Fruit fly (Drosophila melanogaster): ENCODE results near the gene SNCF.

Gene SNCF

dm6 chr3L:13400872-13401418, 22.6 kb downstream of the SNCF start, which contains the start of gene sens (continued):
- TF ChIP-seq Ets96B (tag; optimal IDR thresholded peaks at IDR 0.05) (no peak), fkh (GFP tag; optimal IDR thresholded peaks at IDR 0.05) (peak; percentile 16), Lpt (GFP tag; optimal IDR thresholded peaks at IDR 0.05) (no peak), CG8319 (GFP tag; optimal IDR thresholded peaks at IDR 0.05) (no peak), CG6854 (GFP tag; optimal IDR thresholded peaks at IDR 0.05) (peak; percentile 23), CG8119 (GFP tag; IDR thresholded peaks at IDR 0.05) (no peak), eg (GFP tag; IDR thresholded peaks at IDR 0.05) (no peak), spab (GFP tag; optimal IDR thresholded peaks at IDR 0.05) (no peak), dac (GFP tag; optimal IDR thresholded peaks at IDR 0.05) (no peak), acj6 (GFP tag; optimal IDR thresholded peaks at IDR 0.05) (no peak), Smox (GFP tag; optimal IDR thresholded peaks at IDR 0.05) (no peak), Ets21C (GFP tag; optimal IDR thresholded peaks at IDR 0.05) (no peak), CG1621 (tag; optimal IDR thresholded peaks at IDR 0.05) (no peak), Met (GFP tag; optimal IDR thresholded peaks at IDR 0.05) (no peak)

- TF ChIP-seq fd59A (GFP tag; optimal IDR thresholded peaks at IDR 0.05) (no peak), acj6 (GFP tag; optimal IDR thresholded peaks at IDR 0.05) (no peak), dsx (GFP tag; optimal IDR thresholded peaks at IDR 0.05; ENCODE audit: poor library complexity, severe bottlenecking) (no peak), CG16779 (tag; optimal IDR thresholded peaks at IDR 0.05) (no peak), Smox (GFP tag; optimal IDR thresholded peaks at IDR 0.05) (no peak), Met (GFP tag; optimal IDR thresholded peaks at IDR 0.05) (peak; percentile 8), Lpt (GFP tag; optimal IDR thresholded peaks at IDR 0.05) (no peak), spab (GFP tag; optimal IDR thresholded peaks at IDR 0.05) (no peak), CG10631 (GFP tag; optimal IDR thresholded peaks at IDR 0.05) (peak; percentile 5), CG6276 (GFP tag; optimal IDR thresholded peaks at IDR 0.05) (no peak), svp (GFP tag) (peak; percentile 21), CG6163 (GFP tag; IDR thresholded peaks at IDR 0.05) (no peak), fkh (GFP tag; optimal IDR thresholded peaks at IDR 0.05) (no peak), CG3919 (GFP tag; optimal IDR thresholded peaks at IDR 0.05) (peak; percentile 8), CG6854 (GFP tag; optimal IDR thresholded peaks at IDR 0.05) (no peak), CG10669 (GFP tag; optimal IDR thresholded peaks at IDR 0.05) (no peak), vri (GFP tag; optimal IDR thresholded peaks at IDR 0.05) (no peak), Ets21C (GFP tag; optimal IDR thresholded peaks at IDR 0.05) (no peak), Hr38 (GFP tag; optimal IDR thresholded peaks at IDR 0.05) (no peak), CG11294 (GFP tag; IDR thresholded peaks at IDR 0.05) (no peak), CG3032 (tag; optimal IDR thresholded peaks at IDR 0.05) (no peak), CG11902 (GFP tag; optimal IDR thresholded peaks at IDR 0.05) (no peak), cyc (GFP tag; optimal IDR thresholded peaks at IDR 0.05) (no peak), salr (GFP tag; optimal IDR thresholded peaks at IDR 0.05) (no peak), Hr4 (GFP tag; optimal IDR thresholded peaks at IDR 0.05) (no peak), esn (GFP tag; optimal IDR thresholded peaks at IDR 0.05) (peak; percentile 39), CG8319 (GFP tag; optimal IDR thresholded peaks at IDR 0.05) (no peak), Eip75B (GFP tag; optimal IDR thresholded peaks at IDR 0.05) (no peak), CG15336 (GFP tag; IDR thresholded peaks at IDR 0.05) (no peak), CG32006 (GFP tag; optimal IDR thresholded peaks at IDR 0.05) (no peak), Ets96B (tag; optimal IDR thresholded peaks at IDR 0.05) (no peak), CG6808 (GFP tag; optimal IDR thresholded peaks at IDR 0.05) (no peak), CG4318 (GFP tag; optimal IDR thresholded peaks at IDR 0.05) (no peak), dac (GFP tag; optimal IDR thresholded peaks at IDR 0.05) (no peak), Hr39 (GFP tag; optimal IDR thresholded peaks at IDR 0.05) (no peak), Eip78C (GFP tag) (peak; percentile 68), Gug (GFP tag; IDR thresholded peaks at IDR 0.05) (no peak), CG31627 (GFP tag; optimal IDR thresholded peaks at IDR 0.05) (no peak), CG9139 (GFP tag; optimal IDR thresholded peaks at IDR 0.05) (no peak), OdsH (GFP tag; optimal IDR thresholded peaks at IDR 0.05) (no peak), topi (GFP tag; optimal IDR thresholded peaks at IDR 0.05) (peak; percentile 20)
Observed at dm6 chr3L:13403141-13403867, 24.9 kb downstream of the SNCF start.
